Worm (Caenorhabditis elegans): ENCODE results near the gene Y49E10.4.

Y49E10.4 gene

DNA sequence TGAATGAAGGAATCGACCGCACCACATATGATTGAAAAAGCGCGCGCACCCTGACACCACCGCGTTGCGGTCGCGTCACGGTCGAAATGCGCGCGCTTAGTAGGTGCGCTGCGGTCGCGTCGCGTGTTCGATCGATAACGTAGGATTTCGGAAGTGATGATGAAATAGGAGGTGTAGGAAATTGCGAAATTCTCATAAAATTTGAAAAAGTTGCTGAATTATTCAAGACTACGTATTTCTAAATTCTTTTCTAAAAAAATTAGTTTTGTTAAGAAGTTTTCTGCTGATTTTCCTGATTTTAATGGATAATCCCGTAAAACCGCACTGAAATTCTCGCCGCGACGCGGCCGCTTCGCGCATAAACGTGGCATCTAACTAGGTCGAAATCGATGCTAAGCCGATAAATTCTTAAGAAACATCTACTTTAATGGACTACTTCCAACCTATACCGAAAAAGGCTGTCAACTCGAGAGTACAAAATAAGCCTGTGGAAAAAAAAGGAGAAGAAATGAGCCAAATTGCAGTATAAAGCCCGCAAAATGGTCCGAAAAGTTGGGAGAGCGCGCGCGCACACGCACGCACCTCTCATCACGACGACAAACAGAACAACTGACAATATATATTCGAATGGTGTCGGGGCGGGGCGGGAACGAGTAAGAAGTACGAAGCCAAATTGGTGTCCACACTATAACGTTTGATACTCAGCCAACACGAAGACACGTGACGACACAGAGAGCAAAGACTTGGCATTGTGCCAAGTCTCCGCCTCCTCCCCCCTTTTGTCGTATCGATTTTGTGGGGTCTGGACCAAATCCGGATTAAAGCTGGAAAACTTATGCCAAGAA lies 14.9 kb downstream of the Y49E10.4 start, which contains the start of gene his-72 (continued):
- TF ChIP-seq lin-54 (GFP tag; optimal IDR thresholded peaks at IDR 0.05) (peak; percentile 21), somi-1 (GFP tag; optimal IDR thresholded peaks at IDR 0.05) (no peak), Y95B8A.8 (GFP tag; IDR thresholded peaks at IDR 0.05) (no peak), unc-62 (GFP tag; optimal IDR thresholded peaks at IDR 0.05) (no peak), snpc-3.4 (tag; optimal IDR thresholded peaks at IDR 0.05) (no peak), ama-1 (optimal IDR thresholded peaks at IDR 0.05) (peak; percentile 74), ama-1 (GFP tag; optimal IDR thresholded peaks at IDR 0.05) (no peak), F10E7.11 (tag; optimal IDR thresholded peaks at IDR 0.05) (no peak), cebp-2 (GFP tag; IDR thresholded peaks at IDR 0.05) (0 out of 2 replicates have a peak, but pooled peaks have one; percentile 17), ceh-79 (tag; optimal IDR thresholded peaks at IDR 0.05) (no peak), lir-1 (GFP tag; conservative IDR thresholded peaks at IDR 0.05) (no peak), zfh-2 (GFP tag; conservative IDR thresholded peaks at IDR 0.05) (no peak), ets-4 (GFP tag; optimal IDR thresholded peaks at IDR 0.05) (no peak), aptf-2 (GFP tag; conservative IDR thresholded peaks at IDR 0.05) (no peak; the same call in 1 of the 2 replicates), dox-1 (GFP tag; IDR thresholded peaks at IDR 0.05) (0 out of 2 replicates have a peak, but pooled peaks have one; percentile 38), ztf-6 (GFP tag; IDR thresholded peaks at IDR 0.05) (no peak), ztf-3 (GFP tag; optimal IDR thresholded peaks at IDR 0.05) (no peak), let-526 (GFP tag; IDR thresholded peaks at IDR 0.05) (0 out of 2 replicates have a peak, but pooled peaks have one; percentile 5), ztf-25 (GFP tag; IDR thresholded peaks at IDR 0.05) (no peak), nfya-1 (tag; optimal IDR thresholded peaks at IDR 0.05; ENCODE audit: borderline replicate concordance, insufficient read depth) (no peak), chd-7 (tag; optimal IDR thresholded peaks at IDR 0.05) (no peak), nhr-179 (tag; optimal IDR thresholded peaks at IDR 0.05) (no peak), B0035.1 (tag; optimal IDR thresholded peaks at IDR 0.05) (no peak), rcor-1 (GFP tag; IDR thresholded peaks at IDR 0.05) (0 out of 2 replicates have a peak, but pooled peaks have one; percentile 17), sdz-38 (tag; optimal IDR thresholded peaks at IDR 0.05) (no peak), ceh-40 (GFP tag; IDR thresholded peaks at IDR 0.05) (no peak), egl-44 (GFP tag; IDR thresholded peaks at IDR 0.05) (no peak), mel-28 (tag; optimal IDR thresholded peaks at IDR 0.05; ENCODE audit: borderline replicate concordance) (no peak), K11D2.4 (GFP tag; IDR thresholded peaks at IDR 0.05) (no peak), Y67H2A.10 (GFP tag; conservative IDR thresholded peaks at IDR 0.05) (no peak), madf-10 (tag; optimal IDR thresholded peaks at IDR 0.05) (no peak), F57C9.4 (tag; optimal IDR thresholded peaks at IDR 0.05) (no peak), F22D6.2 (tag; optimal IDR thresholded peaks at IDR 0.05) (no peak), C06A6.2 (GFP tag; conservative IDR thresholded peaks at IDR 0.05) (no peak), lin-40 (tag; optimal IDR thresholded peaks at IDR 0.05) (no peak), ceh-58 (GFP tag; IDR thresholded peaks at IDR 0.05) (no peak), F52B5.7 (tag; optimal IDR thresholded peaks at IDR 0.05) (no peak), lin-26 (GFP tag; IDR thresholded peaks at IDR 0.05) (peak; percentile 31; the same call in 1 of the 2 replicates), nfya-2 (GFP tag; IDR thresholded peaks at IDR 0.05) (no peak), nhr-27 (tag; optimal IDR thresholded peaks at IDR 0.05) (no peak), ztf-18 (tag; optimal IDR thresholded peaks at IDR 0.05) (no peak), T26A5.8 (tag; optimal IDR thresholded peaks at IDR 0.05) (no peak), die-1 (tag; optimal IDR thresholded peaks at IDR 0.05) (no peak), F39B2.1 (GFP tag; IDR thresholded peaks at IDR 0.05) (no peak), tbp1 (GFP tag; optimal IDR thresholded peaks at IDR 0.05) (no peak), unc-130 (GFP tag; optimal IDR thresholded peaks at IDR 0.05) (no peak), ztf-22 (GFP tag; optimal IDR thresholded peaks at IDR 0.05) (no peak), F55B11.4 (tag; optimal IDR thresholded peaks at IDR 0.05; ENCODE audit: borderline replicate concordance, insufficient read depth) (no peak)
